Worm (Caenorhabditis elegans): ENCODE results near the gene F28A10.4.

DNA sequence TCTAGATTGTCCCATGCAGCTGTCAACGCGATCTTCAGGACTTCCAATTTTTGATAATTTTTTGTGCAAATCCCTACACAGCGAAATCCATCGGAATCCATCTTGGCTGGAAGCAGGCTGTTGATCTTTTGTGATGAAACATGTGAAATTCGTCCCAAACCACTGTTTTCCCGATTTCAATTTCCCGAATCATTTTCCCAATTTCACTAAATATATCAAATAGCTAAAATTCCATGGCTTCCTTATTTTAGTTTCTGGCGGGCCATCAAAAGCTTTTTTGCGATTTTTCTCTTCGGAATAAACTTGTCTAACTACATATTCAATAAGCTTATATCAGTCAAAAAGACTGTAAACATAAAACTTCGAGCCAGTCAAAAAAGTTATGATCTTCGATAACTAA, 22.6 kb upstream of the F28A10.4 start, which contains the start of gene F46F5.8:
- TF ChIP-seq irx-1 (tag; optimal IDR thresholded peaks at IDR 0.05) (no peak), mep-1 (tag; optimal IDR thresholded peaks at IDR 0.05) (no peak), hpl-2 (GFP tag; optimal IDR thresholded peaks at IDR 0.05) (no peak), egl-27 (tag; optimal IDR thresholded peaks at IDR 0.05) (no peak), nhr-85 (tag) (no peak), rnt-1 (tag; optimal IDR thresholded peaks at IDR 0.05) (no peak), hlh-4 (tag; optimal IDR thresholded peaks at IDR 0.05) (no peak), lin-35 (GFP tag; optimal IDR thresholded peaks at IDR 0.05) (no peak), dpl-1 (GFP tag; optimal IDR thresholded peaks at IDR 0.05) (no peak), elt-3 (tag; optimal IDR thresholded peaks at IDR 0.05) (no peak), jun-1 (tag; optimal IDR thresholded peaks at IDR 0.05) (no peak), nhr-28 (tag; optimal IDR thresholded peaks at IDR 0.05) (no peak), C16A3.4 (tag; optimal IDR thresholded peaks at IDR 0.05) (no peak), fkh-10 (GFP tag; optimal IDR thresholded peaks at IDR 0.05) (no peak)

Measured in whole organism, L1 larva.